Worm (Caenorhabditis elegans): ENCODE measurements around the gene T23G5.3.

T23G5.3 gene

ce11 chrIII:9247221-9247620 is 16.1 kb upstream of the T23G5.3 start, which contains the start of gene T02C1.1:
TSS of gene T02C1.1 (plus strand) at chrIII:9247525.
- TF ChIP-seq hmg-11 (tag; optimal IDR thresholded peaks at IDR 0.05) (no peak), aly-2 (tag; optimal IDR thresholded peaks at IDR 0.05) (no peak), pqm-1 (tag; optimal IDR thresholded peaks at IDR 0.05) (no peak), unc-62 (GFP tag; optimal IDR thresholded peaks at IDR 0.05) (no peak), tbx-2 (tag; optimal IDR thresholded peaks at IDR 0.05) (no peak), egl-27 (tag; optimal IDR thresholded peaks at IDR 0.05) (no peak)

- TF ChIP-seq elt-1 (tag; optimal IDR thresholded peaks at IDR 0.05), result no peak
- TF ChIP-seq jun-1 (tag; optimal IDR thresholded peaks at IDR 0.05), result no peak
- TF ChIP-seq sea-2 (GFP tag; optimal IDR thresholded peaks at IDR 0.05), result no peak
- TF ChIP-seq unc-39 (tag; optimal IDR thresholded peaks at IDR 0.05), result no peak
- TF ChIP-seq pqm-1 (tag; optimal IDR thresholded peaks at IDR 0.05), result no peak
- no peak for TF ChIP-seq egl-27 (tag; optimal IDR thresholded peaks at IDR 0.05)
- no peak for TF ChIP-seq skn-1 (tag; optimal IDR thresholded peaks at IDR 0.05)
Measured at ce11 chrIII:9242675-9243074, 11.6 kb upstream of the T23G5.3 start, which contains the start of gene dat-1. TSS of gene dat-1 (plus strand) at chrIII:9242975.

ce11 chrIII:9239983-9240382 is 8.9 kb upstream of the T23G5.3 start, which contains the start of gene saeg-2:
TSS of gene saeg-2 (plus strand) at chrIII:9240363.
- TF ChIP-seq sea-2 (GFP tag; optimal IDR thresholded peaks at IDR 0.05) (no peak), fkh-10 (GFP tag; optimal IDR thresholded peaks at IDR 0.05) (no peak), nhr-12 (tag; optimal IDR thresholded peaks at IDR 0.05) (no peak), hmg-11 (tag; optimal IDR thresholded peaks at IDR 0.05) (peak; percentile 90), nfya-1 (tag; optimal IDR thresholded peaks at IDR 0.05; ENCODE audit: insufficient read depth) (peak; percentile 58), fos-1 (tag; optimal IDR thresholded peaks at IDR 0.05) (no peak), nhr-67 (tag; optimal IDR thresholded peaks at IDR 0.05) (no peak), nhr-76 (tag; optimal IDR thresholded peaks at IDR 0.05) (no peak), nhr-28 (tag; optimal IDR thresholded peaks at IDR 0.05) (no peak), zag-1 (tag; optimal IDR thresholded peaks at IDR 0.05) (no peak), tbx-2 (tag; optimal IDR thresholded peaks at IDR 0.05) (no peak), daf-12 (tag; optimal IDR thresholded peaks at IDR 0.05) (no peak), ZK546.5 (tag; optimal IDR thresholded peaks at IDR 0.05) (no peak), R02D3.7 (tag; optimal IDR thresholded peaks at IDR 0.05) (no peak), ama-1 (optimal IDR thresholded peaks at IDR 0.05) (no peak), elt-1 (tag; optimal IDR thresholded peaks at IDR 0.05) (no peak), ztf-4 (tag; optimal IDR thresholded peaks at IDR 0.05) (no peak), elt-3 (tag; optimal IDR thresholded peaks at IDR 0.05) (no peak), ceh-82 (tag; optimal IDR thresholded peaks at IDR 0.05) (no peak), nhr-23 (tag; optimal IDR thresholded peaks at IDR 0.05) (no peak), skn-1 (tag; optimal IDR thresholded peaks at IDR 0.05) (peak; percentile 6), nhr-77 (tag; optimal IDR thresholded peaks at IDR 0.05) (no peak), aly-2 (tag; optimal IDR thresholded peaks at IDR 0.05) (no peak), mml-1 (tag; optimal IDR thresholded peaks at IDR 0.05) (no peak), lin-15B (tag; optimal IDR thresholded peaks at IDR 0.05) (no peak), nhr-11 (tag; optimal IDR thresholded peaks at IDR 0.05) (no peak), egl-27 (tag; optimal IDR thresholded peaks at IDR 0.05) (no peak), pqm-1 (tag; optimal IDR thresholded peaks at IDR 0.05) (no peak), ztf-11 (tag; optimal IDR thresholded peaks at IDR 0.05) (no peak), eor-1 (tag; optimal IDR thresholded peaks at IDR 0.05) (no peak), nhr-25 (tag; optimal IDR thresholded peaks at IDR 0.05) (peak; percentile 7), ceh-16 (tag; optimal IDR thresholded peaks at IDR 0.05) (no peak), snpc-4 (tag; optimal IDR thresholded peaks at IDR 0.05) (peak; percentile 19), fkh-2 (tag; optimal IDR thresholded peaks at IDR 0.05) (no peak), nhr-237 (tag; optimal IDR thresholded peaks at IDR 0.05) (no peak), pha-4 (tag; optimal IDR thresholded peaks at IDR 0.05) (peak; percentile 55), unc-62 (GFP tag; optimal IDR thresholded peaks at IDR 0.05) (no peak), mdl-1 (tag; optimal IDR thresholded peaks at IDR 0.05) (no peak), unc-39 (tag; optimal IDR thresholded peaks at IDR 0.05) (no peak), jun-1 (tag; optimal IDR thresholded peaks at IDR 0.05) (peak; percentile 19), ceh-9 (tag; optimal IDR thresholded peaks at IDR 0.05) (no peak), elt-2 (tag; optimal IDR thresholded peaks at IDR 0.05) (peak; percentile 49), ceh-28 (tag; optimal IDR thresholded peaks at IDR 0.05) (no peak), egl-5 (tag; optimal IDR thresholded peaks at IDR 0.05) (no peak), lin-39 (tag; optimal IDR thresholded peaks at IDR 0.05) (no peak), lsy-12 (tag; optimal IDR thresholded peaks at IDR 0.05) (no peak), nhr-43 (tag; optimal IDR thresholded peaks at IDR 0.05; ENCODE audit: poor library complexity, severe bottlenecking) (no peak)

All from whole organism, L3 larva.